Worm (Caenorhabditis elegans) whole organism, midembryonic: ENCODE data around the gene C39B10.1.

Experiments used
- T22C8.4 ChIP-seq: fragments of 200-800 bp; sonication (Bioruptor generic); IDR thresholded peaks from 2 replicates; pipeline ENCODE4 v1.3.6; 2022; ENCODE audit warnings: missing genetic modification characterization, missing compliant biosample characterization
- cog-1 ChIP-seq: sonication (generic microtip); optimal IDR thresholded peaks from 2 replicates; lab custom pipeline; 2016; ENCODE audit warnings: missing genetic modification characterization, missing compliant biosample characterization
- flt-1 ChIP-seq: fragments of 200-800 bp; sonication (Bioruptor generic); IDR thresholded peaks from 2 replicates; pipeline ENCODE4 v1.3.6; 2022; ENCODE audit warnings: missing genetic modification characterization, missing compliant biosample characterization
- klf-2 ChIP-seq: fragments of 200-800 bp; sonication (Bioruptor generic); conservative IDR thresholded peaks from 2 replicates; pipeline ENCODE4 v1.3.6; 2022; ENCODE audit warnings: missing genetic modification reagents, missing genetic modification characterization, missing compliant biosample characterization
- med-1 ChIP-seq: sonication (generic microtip); optimal IDR thresholded peaks from 2 replicates; lab custom pipeline; 2017; ENCODE audit warnings: missing genetic modification characterization, mild to moderate bottlenecking, missing compliant biosample characterization, antibody characterized with exemption, missing genetic modification reagents; ENCODE audit not compliant: insufficient read depth
- ref-1 ChIP-seq: fragments of 200-800 bp; sonication (Bioruptor generic); conservative IDR thresholded peaks from 2 replicates; pipeline ENCODE4 v1.3.6; 2022; ENCODE audit warnings: missing genetic modification reagents, missing genetic modification characterization, missing compliant biosample characterization
- tab-1 ChIP-seq: fragments of 200-800 bp; sonication (Bioruptor generic); IDR thresholded peaks from 2 replicates; pipeline ENCODE4 v1.3.6; 2022; ENCODE audit warnings: missing genetic modification characterization, missing compliant biosample characterization
- ztf-23 ChIP-seq: fragments of 200-800 bp; sonication (Bioruptor generic); IDR thresholded peaks from 2 replicates; pipeline ENCODE4 v1.3.6; 2022; ENCODE audit warnings: missing genetic modification reagents, missing genetic modification characterization, missing compliant biosample characterization
- ztf-29 ChIP-seq: fragments of 200-800 bp; sonication (Bioruptor generic); IDR thresholded peaks from 2 replicates; pipeline ENCODE4 v1.3.6; 2022; ENCODE audit warnings: missing genetic modification reagents, missing genetic modification characterization, missing compliant biosample characterization

The C39B10.1 gene

ce11 chrX:10444705-10445104 lies 18.7 kb downstream of the C39B10.1 start, which contains the start of gene C39B10.4:
TSS of gene C39B10.4 (plus strand) at chrX:10445005.
- TF ChIP-seq med-1 (GFP tag; lab: Kevin White, UChicago) (no peak), klf-2 (GFP tag; lab: Robert Waterston, UW) (no peak), tab-1 (GFP tag; lab: Robert Waterston, UW) (no peak), ztf-29 (GFP tag; lab: Robert Waterston, UW) (no peak), ztf-23 (GFP tag; lab: Robert Waterston, UW) (no peak)

ce11 chrX:10443836-10444235 lies 19.6 kb downstream of the C39B10.1 start, which contains the start of gene C39B10.3:
TSS of gene C39B10.3 (plus strand) at chrX:10444136.
- TF ChIP-seq med-1 (GFP tag; lab: Kevin White, UChicago), result no peak
- TF ChIP-seq tab-1 (GFP tag; lab: Robert Waterston, UW), result no peak
- TF ChIP-seq flt-1 (GFP tag; lab: Robert Waterston, UW), result no peak
- no peak for TF ChIP-seq cog-1 (tag; lab: Kevin White, UChicago)
- TF ChIP-seq ref-1 (GFP tag; lab: Robert Waterston, UW), result no peak
- TF ChIP-seq ztf-29 (GFP tag; lab: Robert Waterston, UW), result no peak
- TF ChIP-seq klf-2 (GFP tag; lab: Robert Waterston, UW), result no peak
- no peak for TF ChIP-seq ztf-23 (GFP tag; lab: Robert Waterston, UW)
- no peak for TF ChIP-seq T22C8.4 (GFP tag; lab: Robert Waterston, UW)

ce11 chrX:10440781-10441180 lies 22.7 kb downstream of the C39B10.1 start:
- no peak for TF ChIP-seq klf-2 (GFP tag; lab: Robert Waterston, UW)
- TF ChIP-seq ztf-23 (GFP tag; lab: Robert Waterston, UW), result no peak
- TF ChIP-seq cog-1 (tag; lab: Kevin White, UChicago), result no peak
- no peak for TF ChIP-seq med-1 (GFP tag; lab: Kevin White, UChicago)
- no peak for TF ChIP-seq flt-1 (GFP tag; lab: Robert Waterston, UW)
- TF ChIP-seq tab-1 (GFP tag; lab: Robert Waterston, UW), result no peak
- no peak for TF ChIP-seq T22C8.4 (GFP tag; lab: Robert Waterston, UW)
- no peak for TF ChIP-seq ztf-29 (GFP tag; lab: Robert Waterston, UW)
- no peak for TF ChIP-seq ref-1 (GFP tag; lab: Robert Waterston, UW)

- no peak for TF ChIP-seq tab-1 (GFP tag; lab: Robert Waterston, UW)
- no peak for TF ChIP-seq med-1 (GFP tag; lab: Kevin White, UChicago)
Measured at ce11 chrX:10437421-10437820, 26.0 kb downstream of the C39B10.1 start.

ce11 chrX:10435492-10435939 lies 27.9 kb downstream of the C39B10.1 start:
- TF ChIP-seq ztf-29 (GFP tag; lab: Robert Waterston, UW) (peak; percentile 82), ref-1 (GFP tag; lab: Robert Waterston, UW) (no peak), ztf-23 (GFP tag; lab: Robert Waterston, UW) (peak; percentile 53; the same call in 1 of the 2 replicates), tab-1 (GFP tag; lab: Robert Waterston, UW) (0 out of 2 replicates have a peak, but pooled peaks have one; percentile 59), med-1 (GFP tag; lab: Kevin White, UChicago) (no peak), flt-1 (GFP tag; lab: Robert Waterston, UW) (0 out of 2 replicates have a peak, but pooled peaks have one; percentile 32), klf-2 (GFP tag; lab: Robert Waterston, UW) (no peak), T22C8.4 (GFP tag; lab: Robert Waterston, UW) (0 out of 2 replicates have a peak, but pooled peaks have one; percentile 22), cog-1 (tag; lab: Kevin White, UChicago) (peak; percentile 91)

ce11 chrX:10433863-10434262 lies 29.6 kb downstream of the C39B10.1 start:
- no peak for TF ChIP-seq T22C8.4 (GFP tag; lab: Robert Waterston, UW)
- no peak for TF ChIP-seq klf-2 (GFP tag; lab: Robert Waterston, UW)
- TF ChIP-seq med-1 (GFP tag; lab: Kevin White, UChicago), result no peak
- TF ChIP-seq ref-1 (GFP tag; lab: Robert Waterston, UW), result no peak
- no peak for TF ChIP-seq ztf-23 (GFP tag; lab: Robert Waterston, UW)
- TF ChIP-seq tab-1 (GFP tag; lab: Robert Waterston, UW), result no peak
- TF ChIP-seq flt-1 (GFP tag; lab: Robert Waterston, UW), result no peak
- no peak for TF ChIP-seq ztf-29 (GFP tag; lab: Robert Waterston, UW)
- TF ChIP-seq cog-1 (tag; lab: Kevin White, UChicago), result no peak

- no peak for TF ChIP-seq ref-1 (GFP tag; lab: Robert Waterston, UW)
- no peak for TF ChIP-seq cog-1 (tag; lab: Kevin White, UChicago)
- no peak for TF ChIP-seq tab-1 (GFP tag; lab: Robert Waterston, UW)
- no peak for TF ChIP-seq ztf-23 (GFP tag; lab: Robert Waterston, UW)
- TF ChIP-seq med-1 (GFP tag; lab: Kevin White, UChicago), result no peak
- TF ChIP-seq T22C8.4 (GFP tag; lab: Robert Waterston, UW), result no peak
- TF ChIP-seq flt-1 (GFP tag; lab: Robert Waterston, UW), result no peak
- no peak for TF ChIP-seq klf-2 (GFP tag; lab: Robert Waterston, UW)
- no peak for TF ChIP-seq ztf-29 (GFP tag; lab: Robert Waterston, UW)
Measured at ce11 chrX:10432786-10433185, 30.7 kb downstream of the C39B10.1 start.

- no peak for TF ChIP-seq T22C8.4 (GFP tag; lab: Robert Waterston, UW)
- no peak for TF ChIP-seq med-1 (GFP tag; lab: Kevin White, UChicago)
Measured at ce11 chrX:10430866-10431265, 32.6 kb downstream of the C39B10.1 start.

ce11 chrX:10429203-10429602 lies 34.2 kb downstream of the C39B10.1 start:
- no peak for TF ChIP-seq med-1 (GFP tag; lab: Kevin White, UChicago)
- TF ChIP-seq cog-1 (tag; lab: Kevin White, UChicago), result peak; percentile 23
- 0 out of 2 replicates have a peak, but pooled peaks have one; percentile 57 for TF ChIP-seq tab-1 (GFP tag; lab: Robert Waterston, UW)
- no peak for TF ChIP-seq ztf-23 (GFP tag; lab: Robert Waterston, UW)
